Fruit fly (Drosophila melanogaster) whole organism, embryonic: ENCODE results near the gene Eip63E.

Source experiments
- CG10147 ChIP-seq: fragments of 200-800 bp; sonication (Bioruptor generic); optimal IDR thresholded peaks from 2 replicates; lab custom pipeline; 2019; ENCODE audit warnings: missing biosample characterization, mild to moderate bottlenecking, missing genetic modification characterization, moderate library complexity
- CG1024 ChIP-seq: fragments of 200-800 bp; sonication (Bioruptor generic); IDR thresholded peaks from 2 replicates; pipeline ENCODE4 v1.3.6; 2022; ENCODE audit warnings: missing biosample characterization, missing genetic modification characterization
- CG10979 ChIP-seq: fragments of 200-800 bp; sonication (Bioruptor generic); optimal IDR thresholded peaks from 2 replicates; lab custom pipeline; 2018; ENCODE audit warnings: missing biosample characterization, mild to moderate bottlenecking, missing genetic modification characterization, moderate library complexity
- CG11504 ChIP-seq: fragments of 200-800 bp; sonication (Bioruptor generic); optimal IDR thresholded peaks from 3 replicates; lab custom pipeline; 2019; ENCODE audit warnings: missing biosample characterization, mild to moderate bottlenecking, missing genetic modification characterization, moderate library complexity
- CG12071 ChIP-seq: fragments of 200-800 bp; sonication (Bioruptor generic); optimal IDR thresholded peaks from 3 replicates; lab custom pipeline; 2018; ENCODE audit warnings: missing biosample characterization, mild to moderate bottlenecking, missing genetic modification characterization
- CG12219 ChIP-seq: fragments of 200-800 bp; sonication (Bioruptor generic); optimal IDR thresholded peaks from 3 replicates; lab custom pipeline; 2018; ENCODE audit warnings: missing biosample characterization, mild to moderate bottlenecking, missing genetic modification characterization
- CG13296 ChIP-seq: fragments of 200-800 bp; sonication (Bioruptor generic); optimal IDR thresholded peaks from 3 replicates; lab custom pipeline; 2018; ENCODE audit warnings: missing biosample characterization, mild to moderate bottlenecking, missing genetic modification characterization
- CG15479 ChIP-seq: fragments of 200-800 bp; sonication (Bioruptor generic); optimal IDR thresholded peaks from 3 replicates; lab custom pipeline; 2019; ENCODE audit warnings: missing biosample characterization, mild to moderate bottlenecking, missing genetic modification characterization, moderate library complexity
- CG1647 ChIP-seq: fragments of 200-800 bp; sonication (Bioruptor generic); optimal IDR thresholded peaks from 3 replicates; lab custom pipeline; 2016; ENCODE audit warnings: missing biosample characterization, missing genetic modification characterization
- CG17568 ChIP-seq: fragments of 200-800 bp; sonication (Bioruptor generic); optimal IDR thresholded peaks from 2 replicates; lab custom pipeline; 2018; ENCODE audit warnings: missing biosample characterization, mild to moderate bottlenecking, missing genetic modification characterization, moderate library complexity
- CG2116 ChIP-seq: fragments of 200-800 bp; sonication (Bioruptor generic); optimal IDR thresholded peaks from 3 replicates; lab custom pipeline; 2018; ENCODE audit warnings: missing biosample characterization, mild to moderate bottlenecking, missing genetic modification characterization
- CG2199 ChIP-seq: fragments of 200-800 bp; sonication (Bioruptor generic); IDR thresholded peaks from 3 replicates; pipeline ENCODE4 v1.3.6; 2022; ENCODE audit warnings: missing biosample characterization, missing genetic modification characterization
- CG30403 ChIP-seq: fragments of 200-800 bp; sonication (Bioruptor generic); optimal IDR thresholded peaks from 3 replicates; lab custom pipeline; 2016; ENCODE audit warnings: missing biosample characterization, missing genetic modification characterization
- CG31441 ChIP-seq: fragments of 200-800 bp; sonication (Bioruptor generic); IDR thresholded peaks from 2 replicates; pipeline ENCODE4 v1.3.6; 2022; ENCODE audit warnings: missing biosample characterization, missing genetic modification characterization
- CG3847 ChIP-seq: fragments of 200-800 bp; sonication (Bioruptor generic); IDR thresholded peaks from 2 replicates; pipeline ENCODE4 v1.3.6; 2022; ENCODE audit warnings: missing biosample characterization, missing genetic modification characterization
- CG6683 ChIP-seq: fragments of 200-800 bp; sonication (Bioruptor generic); optimal IDR thresholded peaks from 2 replicates; lab custom pipeline; 2017; ENCODE audit warnings: missing biosample characterization, mild to moderate bottlenecking, missing genetic modification characterization, missing genetic modification reagents
- CG7987 ChIP-seq: fragments of 200-800 bp; sonication (Bioruptor generic); optimal IDR thresholded peaks from 2 replicates; lab custom pipeline; 2018; ENCODE audit warnings: missing biosample characterization, mild to moderate bottlenecking, missing genetic modification characterization, moderate library complexity
- CG8359 ChIP-seq: fragments of 200-800 bp; sonication (Bioruptor generic); optimal IDR thresholded peaks from 2 replicates; lab custom pipeline; 2017; ENCODE audit warnings: missing biosample characterization, mild to moderate bottlenecking, missing genetic modification characterization, borderline replicate concordance
- CG8924 ChIP-seq: fragments of 200-800 bp; optimal IDR thresholded peaks from 3 replicates; lab custom pipeline; 2019; ENCODE audit warnings: missing biosample characterization, mild to moderate bottlenecking, missing genetic modification characterization, moderate library complexity
- CG9215 ChIP-seq: fragments of 200-800 bp; sonication (Bioruptor generic); IDR thresholded peaks from 2 replicates; pipeline ENCODE4 v1.3.6; 2022; ENCODE audit warnings: missing biosample characterization, missing genetic modification characterization
- CG9797 ChIP-seq: fragments of 200-800 bp; sonication (Bioruptor generic); optimal IDR thresholded peaks from 3 replicates; lab custom pipeline; 2018; ENCODE audit warnings: missing biosample characterization, mild to moderate bottlenecking, missing genetic modification characterization
- CTCF ChIP-seq: fragments of 200-800 bp; sonication (Bioruptor generic); optimal IDR thresholded peaks from 2 replicates; lab custom pipeline; 2017; ENCODE audit warnings: missing biosample characterization, mild to moderate bottlenecking, missing genetic modification characterization, moderate library complexity
- E2f2 ChIP-seq: fragments of 200-800 bp; sonication (Bioruptor generic); IDR thresholded peaks from 2 replicates; pipeline ENCODE4 v1.3.6; 2022; ENCODE audit warnings: missing biosample characterization, missing genetic modification characterization
- HHEX ChIP-seq: fragments of 200-800 bp; sonication (Bioruptor generic); optimal IDR thresholded peaks from 3 replicates; lab custom pipeline; 2017; ENCODE audit warnings: missing biosample characterization, mild to moderate bottlenecking, missing genetic modification characterization, missing genetic modification reagents
- Hand ChIP-seq: fragments of 200-800 bp; sonication (Bioruptor generic); optimal IDR thresholded peaks from 2 replicates; lab custom pipeline; 2017; ENCODE audit warnings: mild to moderate bottlenecking, missing biosample characterization, missing genetic modification reagents, missing genetic modification characterization
- Hmr ChIP-seq: fragments of 200-800 bp; sonication (Bioruptor generic); optimal IDR thresholded peaks from 3 replicates; lab custom pipeline; 2017; ENCODE audit warnings: mild to moderate bottlenecking, missing biosample characterization, missing genetic modification reagents, missing genetic modification characterization
- MESR4 ChIP-seq: fragments of 200-800 bp; sonication (Bioruptor generic); optimal IDR thresholded peaks from 2 replicates; lab custom pipeline; 2018; ENCODE audit warnings: missing biosample characterization, mild to moderate bottlenecking, missing genetic modification characterization, moderate library complexity
- MTF-1 ChIP-seq: fragments of 200-800 bp; sonication (Bioruptor generic); optimal IDR thresholded peaks from 2 replicates; lab custom pipeline; 2018; ENCODE audit warnings: missing biosample characterization, mild to moderate bottlenecking, missing genetic modification characterization, borderline replicate concordance
- Med ChIP-seq: fragments of 200-800 bp; sonication (Bioruptor generic); peaks from one replicate; lab custom pipeline; 2016; ENCODE audit warnings: missing biosample characterization, missing genetic modification characterization, mild to moderate bottlenecking, inconsistent platforms, moderate library complexity
- Nf-YC ChIP-seq: fragments of 200-800 bp; optimal IDR thresholded peaks from 3 replicates; lab custom pipeline; 2019; ENCODE audit warnings: missing biosample characterization, mild to moderate bottlenecking, missing genetic modification characterization, moderate library complexity
- Oli ChIP-seq: fragments of 200-800 bp; sonication (Bioruptor generic); optimal IDR thresholded peaks from 2 replicates; lab custom pipeline; 2018; ENCODE audit warnings: missing biosample characterization, mild to moderate bottlenecking, missing genetic modification characterization, moderate library complexity
- bbx ChIP-seq: fragments of 200-800 bp; sonication (Bioruptor generic); IDR thresholded peaks from 2 replicates; pipeline ENCODE4 v1.3.6; 2022; ENCODE audit warnings: missing biosample characterization, missing genetic modification characterization; ENCODE audit not compliant: partially characterized antibody
- bcd ChIP-seq: fragments of 200-800 bp; sonication (Bioruptor generic); optimal IDR thresholded peaks from 2 replicates; lab custom pipeline; 2017; ENCODE audit warnings: missing biosample characterization, mild to moderate bottlenecking, missing genetic modification characterization
- cg ChIP-seq: fragments of 200-800 bp; sonication (Bioruptor generic); optimal IDR thresholded peaks from 3 replicates; lab custom pipeline; 2019; ENCODE audit warnings: missing biosample characterization, mild to moderate bottlenecking, missing genetic modification characterization, moderate library complexity
- emc ChIP-seq: fragments of 200-800 bp; sonication (Bioruptor generic); optimal IDR thresholded peaks from 2 replicates; lab custom pipeline; 2016; ENCODE audit warnings: missing biosample characterization, missing genetic modification characterization
- gce ChIP-seq: fragments of 200-800 bp; sonication (Bioruptor generic); IDR thresholded peaks from 3 replicates; pipeline ENCODE4 v1.3.6; 2022; ENCODE audit warnings: missing biosample characterization, missing genetic modification characterization
- gem ChIP-seq: fragments of 200-800 bp; sonication (Bioruptor generic); optimal IDR thresholded peaks from 2 replicates; lab custom pipeline; 2019; ENCODE audit warnings: missing biosample characterization, mild to moderate bottlenecking, missing genetic modification characterization, moderate library complexity
- gfzf ChIP-seq: fragments of 200-800 bp; sonication (Bioruptor generic); optimal IDR thresholded peaks from 2 replicates; lab custom pipeline; 2016; ENCODE audit warnings: missing biosample characterization, mild to moderate bottlenecking, missing genetic modification characterization, moderate library complexity
- hbn ChIP-seq: fragments of 200-800 bp; sonication (Bioruptor generic); IDR thresholded peaks from 2 replicates; pipeline ENCODE4 v1.3.6; 2022; ENCODE audit warnings: missing biosample characterization, missing genetic modification characterization; ENCODE audit not compliant: partially characterized antibody
- inv ChIP-seq: fragments of 200-800 bp; sonication (Bioruptor generic); IDR thresholded peaks from 2 replicates; pipeline ENCODE4 v1.3.6; 2022; ENCODE audit warnings: missing biosample characterization, missing genetic modification characterization; ENCODE audit not compliant: partially characterized antibody
- knrl ChIP-seq: fragments of 200-800 bp; sonication (Bioruptor generic); IDR thresholded peaks from 3 replicates; pipeline ENCODE4 v1.3.6; 2022; ENCODE audit warnings: missing biosample characterization, missing genetic modification characterization; ENCODE audit not compliant: partially characterized antibody
- nom ChIP-seq: fragments of 200-800 bp; sonication (Bioruptor generic); optimal IDR thresholded peaks from 2 replicates; lab custom pipeline; 2017; ENCODE audit warnings: missing biosample characterization, missing genetic modification characterization, mild to moderate bottlenecking, moderate library complexity, missing genetic modification reagents
- sim ChIP-seq: fragments of 200-800 bp; sonication (Bioruptor generic); IDR thresholded peaks from 2 replicates; pipeline ENCODE4 v1.3.6; 2022; ENCODE audit warnings: missing biosample characterization, missing genetic modification characterization
- sug ChIP-seq: fragments of 200-800 bp; optimal IDR thresholded peaks from 2 replicates; lab custom pipeline; 2019; ENCODE audit warnings: missing biosample characterization, mild to moderate bottlenecking, missing genetic modification characterization, moderate library complexity
- twi ChIP-seq: fragments of 200-800 bp; optimal IDR thresholded peaks from 2 replicates; lab custom pipeline; 2019; ENCODE audit warnings: missing biosample characterization, mild to moderate bottlenecking, missing genetic modification characterization, moderate library complexity
- unc-4 ChIP-seq: fragments of 200-800 bp; sonication (Bioruptor generic); IDR thresholded peaks from 2 replicates; pipeline ENCODE4 v1.3.6; 2022; ENCODE audit warnings: missing biosample characterization, missing genetic modification characterization; ENCODE audit not compliant: partially characterized antibody
- wek ChIP-seq: fragments of 200-800 bp; sonication (Bioruptor generic); optimal IDR thresholded peaks from 3 replicates; lab custom pipeline; 2018; ENCODE audit warnings: missing biosample characterization, mild to moderate bottlenecking, missing genetic modification characterization, moderate library complexity

Eip63E gene

DNA sequence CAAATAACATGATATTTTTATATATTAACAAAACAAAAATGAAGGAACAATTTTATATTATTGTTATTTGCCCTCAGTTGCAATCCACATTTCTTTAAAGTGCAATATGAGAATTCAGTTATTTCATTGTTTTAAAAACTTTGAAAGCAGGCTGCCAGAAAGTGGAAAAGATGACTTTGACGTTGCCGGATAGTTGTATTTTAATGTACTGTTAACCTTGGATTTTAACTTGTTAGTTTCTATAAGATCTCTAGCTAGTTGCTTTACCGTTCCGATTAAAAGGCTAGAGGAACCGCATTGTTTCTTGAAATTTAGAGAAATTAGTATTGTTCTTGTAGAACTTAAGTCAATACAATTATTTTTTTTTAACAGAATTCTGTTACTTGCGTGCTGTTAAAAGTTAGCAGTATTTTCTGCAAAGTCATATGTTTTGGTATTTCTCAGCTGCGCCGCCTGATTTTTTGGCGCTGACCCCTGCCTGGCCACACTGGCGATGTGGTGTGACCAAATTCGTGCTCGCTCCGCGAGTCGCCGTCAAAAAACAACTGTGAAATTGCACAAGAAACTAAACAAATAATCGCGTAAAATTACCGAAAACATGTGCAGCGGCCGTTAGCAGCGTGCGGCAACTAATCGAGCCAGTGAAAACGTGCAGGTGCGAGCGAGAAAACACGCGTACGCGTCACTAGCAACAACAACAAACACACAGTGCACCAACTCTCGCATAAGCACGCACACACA is at the start of gene Eip63E:
Gene Eip63E, plus strand, starts transcription at position 472 of the 741 bp plus-strand sequence.
- no peak for TF ChIP-seq CG6683 (GFP tag; lab: Kevin White, UChicago)
- peak; percentile 26; the same call in 1 of the 2 replicates for TF ChIP-seq inv
- TF ChIP-seq CG8924 = peak; percentile 74
- peak; percentile 30; the same call in 1 of the 2 replicates for TF ChIP-seq hbn
- 0 out of 3 replicates have a peak, but pooled peaks have one; percentile 11 for TF ChIP-seq gce (GFP tag; lab: Robert Waterston, UW)
- peak; percentile 81 for TF ChIP-seq Med
- TF ChIP-seq nom (GFP tag; lab: Kevin White, UChicago) = peak; percentile 72
- TF ChIP-seq CG1024 (GFP tag; lab: Robert Waterston, UW) = no peak
- peak; percentile 1 for TF ChIP-seq CG12219 (GFP tag; lab: Kevin White, UChicago)
- TF ChIP-seq CG8359 = peak; percentile 39
- peak; percentile 98 for TF ChIP-seq cg (GFP tag; lab: Kevin White, UChicago)
- peak; percentile 38 for TF ChIP-seq CTCF (GFP tag; lab: Kevin White, UChicago)
- TF ChIP-seq CG2116 (GFP tag; lab: Kevin White, UChicago) = peak; percentile 14
- no peak for TF ChIP-seq twi (tag; lab: Kevin White, UChicago)
- TF ChIP-seq CG10979 (tag; lab: Kevin White, UChicago) = peak; percentile 17
- TF ChIP-seq CG10147 (GFP tag; lab: Kevin White, UChicago) = peak; percentile 31
- TF ChIP-seq CG30403 (GFP tag; lab: Kevin White, UChicago) = no peak
- TF ChIP-seq MTF-1 = peak; percentile 10
- no peak for TF ChIP-seq Hand (GFP tag; lab: Kevin White, UChicago)
- peak; percentile 15 for TF ChIP-seq wek (GFP tag; lab: Kevin White, UChicago)
- 0 out of 3 replicates have a peak, but pooled peaks have one; percentile 56 for TF ChIP-seq CG2199 (GFP tag; lab: Robert Waterston, UW)
- no peak for TF ChIP-seq CG9215
- no peak for TF ChIP-seq HHEX (GFP tag; lab: Kevin White, UChicago)
- TF ChIP-seq CG7987 (GFP tag; lab: Kevin White, UChicago) = peak; percentile 8
- no peak for TF ChIP-seq sim (GFP tag; lab: Robert Waterston, UW)
- TF ChIP-seq Nf-YC (tag; lab: Kevin White, UChicago) = peak; percentile 62
- no peak for TF ChIP-seq bcd (GFP tag; lab: Kevin White, UChicago)
- TF ChIP-seq gem = peak; percentile 13
- TF ChIP-seq Hmr = peak; percentile 45
- no peak for TF ChIP-seq emc (GFP tag; lab: Kevin White, UChicago)
- TF ChIP-seq bbx (GFP tag; lab: Robert Waterston, UW) = peak; percentile 52
- peak; percentile 47 for TF ChIP-seq CG13296 (GFP tag; lab: Kevin White, UChicago)
- TF ChIP-seq Oli (tag; lab: Kevin White, UChicago) = no peak
- TF ChIP-seq MESR4 (GFP tag; lab: Kevin White, UChicago) = peak; percentile 91
- peak; percentile 93 for TF ChIP-seq CG9797 (GFP tag; lab: Kevin White, UChicago)
- TF ChIP-seq CG1647 = no peak
- peak; percentile 32; the same call in 1 of the 2 replicates for TF ChIP-seq E2f2 (GFP tag; lab: Robert Waterston, UW)
- peak; percentile 45 for TF ChIP-seq CG17568 (GFP tag; lab: Kevin White, UChicago)
- peak; percentile 38 for TF ChIP-seq CG12071 (GFP tag; lab: Kevin White, UChicago)
- peak; percentile 51; the same call in 1 of the 3 replicates for TF ChIP-seq knrl (GFP tag; lab: Robert Waterston, UW)
- peak; percentile 26; the same call in 1 of the 2 replicates for TF ChIP-seq CG3847
- TF ChIP-seq CG11504 (tag; lab: Kevin White, UChicago) = peak; percentile 70
- TF ChIP-seq sug (tag; lab: Kevin White, UChicago) = peak; percentile 24
- TF ChIP-seq CG31441 = 0 out of 2 replicates have a peak, but pooled peaks have one; percentile 26
- TF ChIP-seq unc-4 (GFP tag; lab: Robert Waterston, UW) = no peak; the same call in 1 of the 2 replicates
- peak; percentile 11 for TF ChIP-seq CG15479 (GFP tag; lab: Kevin White, UChicago)
- peak; percentile 87 for TF ChIP-seq gfzf (GFP tag; lab: Kevin White, UChicago)
